Fruit fly (Drosophila melanogaster): ENCODE results near the gene ens.

DNA sequence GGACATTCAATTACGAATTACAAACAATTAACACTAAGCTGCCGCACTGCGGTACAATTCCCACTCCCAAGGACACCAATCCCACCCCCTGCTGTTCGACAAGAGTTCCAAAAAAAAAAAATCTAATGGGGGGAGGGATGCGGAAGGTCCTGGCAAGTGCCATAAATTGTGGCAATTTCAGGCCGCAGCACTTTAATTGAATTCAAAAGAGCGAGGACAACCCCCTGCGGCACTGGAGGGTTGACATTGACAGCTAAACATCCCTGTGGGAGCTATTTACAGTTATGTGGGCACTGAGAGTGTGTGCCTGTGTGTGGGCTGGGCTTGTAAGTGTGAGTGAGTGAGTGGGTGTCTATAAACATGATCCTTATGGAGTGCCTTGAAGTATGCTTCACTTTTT lies 57.4 kb downstream of the ens start:
- TF ChIP-seq Myc (optimal IDR thresholded peaks at IDR 0.05), result no peak
- no peak for TF ChIP-seq psq (optimal IDR thresholded peaks at IDR 0.05)
- no peak for TF ChIP-seq ttk (optimal IDR thresholded peaks at IDR 0.05)
- no peak for TF ChIP-seq Sin3A (optimal IDR thresholded peaks at IDR 0.05)
- TF ChIP-seq insv (optimal IDR thresholded peaks at IDR 0.05), result no peak

All from Kc167 (cell line).